Worm (Caenorhabditis elegans): ENCODE results near the gene xbx-3.

ce11 chrIII:9986827-9987429 is 48.8 kb upstream of the xbx-3 start, which contains the start of gene C05B5.12:
- TF ChIP-seq ceh-82 (tag; optimal IDR thresholded peaks at IDR 0.05) = no peak
- no peak for TF ChIP-seq ztf-7 (tag; optimal IDR thresholded peaks at IDR 0.05)
- no peak for TF ChIP-seq lir-3 (tag; optimal IDR thresholded peaks at IDR 0.05)
- TF ChIP-seq zag-1 (tag; optimal IDR thresholded peaks at IDR 0.05) = no peak
- no peak for TF ChIP-seq ztf-11 (tag; optimal IDR thresholded peaks at IDR 0.05)

All from whole organism, L4 larva.